Worm (Caenorhabditis elegans) whole organism, L2 larva: Measurements from ENCODE around the gene zyg-9.

Experiments
- ama-1 ChIP-seq: fragments of 150-350 bp; optimal IDR thresholded peaks from 2 replicates; lab custom pipeline; 2018; ENCODE audit warnings: inconsistent platforms
- blmp-1 ChIP-seq: sonication (generic microtip); optimal IDR thresholded peaks from 2 replicates; lab custom pipeline; 2017; ENCODE audit warnings: missing genetic modification characterization, mild to moderate bottlenecking, missing compliant biosample characterization, antibody characterized with exemption, moderate library complexity; ENCODE audit not compliant: insufficient read depth
- elt-1 ChIP-seq: fragments of 150-350 bp; optimal IDR thresholded peaks from 2 replicates; lab custom pipeline; 2014; ENCODE audit warnings: missing biosample characterization, missing genetic modification characterization
- mab-5 ChIP-seq: fragments of 150-350 bp; optimal IDR thresholded peaks from 2 replicates; lab custom pipeline; 2014; ENCODE audit warnings: missing biosample characterization, missing genetic modification characterization
- nhr-11 ChIP-seq: fragments of 150-350 bp; optimal IDR thresholded peaks from 2 replicates; lab custom pipeline; 2014; ENCODE audit warnings: missing biosample characterization, missing genetic modification characterization
- nhr-23 ChIP-seq: fragments of 150-350 bp; optimal IDR thresholded peaks from 2 replicates; lab custom pipeline; 2014; ENCODE audit warnings: missing biosample characterization, missing genetic modification reagents, missing genetic modification characterization
- skn-1 ChIP-seq: sonication (generic microtip); optimal IDR thresholded peaks from 2 replicates; lab custom pipeline; 2017; ENCODE audit warnings: missing biosample characterization, missing genetic modification characterization
- sma-9 ChIP-seq, 2 experiments: fragments of 150-350 bp in 1 of 2; sonication (generic microtip) in 1 of 2; optimal IDR thresholded peaks; 2 replicates each; lab custom pipeline; 2014 to 2016; ENCODE audit warnings: missing genetic modification characterization in 2 of 2, mild to moderate bottlenecking in 1 of 2, missing biosample characterization in 1 of 2, missing compliant biosample characterization in 1 of 2, missing genetic modification reagents in 1 of 2, moderate library complexity in 1 of 2
- snpc-4 ChIP-seq: fragments of 150-350 bp; optimal IDR thresholded peaks from 2 replicates; lab custom pipeline; 2014; ENCODE audit warnings: missing biosample characterization, missing genetic modification characterization
- ztf-11 ChIP-seq: sonication (generic microtip); optimal IDR thresholded peaks from 2 replicates; lab custom pipeline; 2017; ENCODE audit warnings: missing biosample characterization, missing genetic modification characterization

DNA sequence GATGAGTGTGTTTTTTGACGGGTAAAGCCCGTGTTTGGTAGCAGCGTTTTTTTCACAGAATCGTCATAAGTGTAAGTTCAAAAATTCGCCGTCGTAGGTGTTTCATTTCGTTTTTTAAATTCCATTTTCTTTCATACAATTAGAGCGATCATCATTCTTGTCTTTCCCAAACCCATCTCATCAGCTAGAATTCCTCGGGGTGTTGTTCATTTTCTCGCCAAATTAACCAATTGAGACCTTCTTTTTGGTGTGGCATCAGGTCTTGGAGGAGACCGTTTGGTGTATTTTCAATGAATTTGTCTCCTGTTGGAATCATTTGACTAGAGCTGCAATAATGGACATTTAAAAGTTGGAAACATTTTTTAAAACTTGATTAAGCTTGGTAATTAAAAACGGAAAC, 15.3 kb downstream of the zyg-9 start:
- TF ChIP-seq skn-1 (tag; lab: Kevin White, UChicago) (no peak), elt-1 (tag; lab: Kevin White, UChicago) (no peak), snpc-4 (tag; lab: Kevin White, UChicago) (no peak), nhr-11 (tag; lab: Kevin White, UChicago) (no peak), blmp-1 (no peak), sma-9 (GFP tag; optimal IDR thresholded peaks at IDR 0.05; lab: Kevin White, UChicago) (no peak), sma-9 (tag; optimal IDR thresholded peaks at IDR 0.05; lab: Kevin White, UChicago) (no peak), ztf-11 (no peak), mab-5 (tag; lab: Kevin White, UChicago) (no peak), nhr-23 (tag; lab: Kevin White, UChicago) (no peak), ama-1 (lab: Kevin White, UChicago) (no peak)
